Fruit fly (Drosophila melanogaster) whole organism, larva: ENCODE measurements around the gene mRpL16.
A peak's percentile ranks its signal among the peaks of the same experiment; 100 is the strongest.

Source experiments
- noc ChIP-seq: fragments of 200-800 bp; sonication (Bioruptor generic); optimal IDR thresholded peaks from 3 replicates; lab custom pipeline; 2019; ENCODE audit warnings: missing biosample characterization, mild to moderate bottlenecking, missing genetic modification characterization, moderate library complexity

The mRpL16 gene

DNA sequence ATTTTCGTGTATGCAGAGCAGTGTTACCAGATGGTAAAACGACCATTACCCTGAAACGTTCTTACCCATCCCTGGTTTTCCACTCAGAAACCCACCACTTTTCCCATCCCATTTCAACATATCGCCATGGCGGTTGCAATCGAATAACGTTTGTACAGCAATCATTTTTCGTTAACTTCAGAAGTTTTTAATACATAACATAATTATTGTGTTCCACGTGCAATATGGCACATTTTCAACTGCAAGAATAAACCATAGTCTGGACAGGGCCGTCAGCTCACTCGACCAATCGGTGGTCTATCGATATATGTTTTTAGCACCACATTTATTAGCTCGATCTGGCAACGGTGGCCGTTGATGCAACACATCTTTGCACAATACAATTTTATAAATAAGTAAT lies at the start of gene mRpL16, which contains the start of gene trr:
Gene mRpL16 (plus strand): TSS at position 331 of the 400 bp plus-strand sequence.
Gene trr (minus strand): TSS at position 25 of the 400 bp plus-strand sequence.
- TF ChIP-seq noc: no peak

DNA sequence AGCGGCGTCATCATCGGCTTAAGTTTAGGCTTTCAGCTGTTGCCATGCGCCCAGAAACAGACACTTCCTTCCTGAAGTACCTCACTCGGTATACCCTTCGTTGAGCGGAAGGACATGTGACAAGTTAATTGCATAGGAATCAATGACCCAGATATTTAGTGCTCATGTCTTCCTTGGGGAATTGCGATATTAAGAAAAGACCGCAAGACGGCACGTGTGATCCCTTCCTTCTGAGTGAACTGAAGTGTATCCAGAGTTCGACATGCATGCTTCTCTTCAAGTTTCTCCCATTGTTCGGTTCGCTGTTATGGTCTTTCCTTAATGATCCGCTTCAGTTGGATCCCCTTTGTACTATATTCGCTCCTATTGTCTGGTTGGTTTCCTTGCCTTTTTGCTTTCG lies 49.5 kb upstream of the mRpL16 start:
- peak; percentile 5 for TF ChIP-seq noc

DNA sequence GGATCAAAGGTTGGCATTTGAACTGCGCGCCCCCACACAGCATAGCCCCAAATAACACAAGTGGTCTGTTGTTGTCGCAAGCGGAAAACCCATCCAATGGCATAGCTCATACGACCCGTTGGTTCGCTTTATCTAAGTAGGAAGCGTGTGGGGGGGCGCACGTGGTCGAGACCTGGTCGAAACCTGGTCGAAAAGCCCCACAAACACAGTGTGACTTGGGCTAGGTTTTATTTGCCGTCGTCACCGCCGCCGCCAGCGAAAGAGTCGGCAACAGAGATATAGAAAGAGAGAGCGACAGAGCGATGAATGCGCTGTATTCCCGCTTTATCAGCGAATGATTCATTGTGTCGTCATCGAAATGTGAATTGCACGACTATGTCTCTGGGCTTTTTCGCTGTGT lies 47.2 kb upstream of the mRpL16 start:
- no peak for TF ChIP-seq noc

DNA sequence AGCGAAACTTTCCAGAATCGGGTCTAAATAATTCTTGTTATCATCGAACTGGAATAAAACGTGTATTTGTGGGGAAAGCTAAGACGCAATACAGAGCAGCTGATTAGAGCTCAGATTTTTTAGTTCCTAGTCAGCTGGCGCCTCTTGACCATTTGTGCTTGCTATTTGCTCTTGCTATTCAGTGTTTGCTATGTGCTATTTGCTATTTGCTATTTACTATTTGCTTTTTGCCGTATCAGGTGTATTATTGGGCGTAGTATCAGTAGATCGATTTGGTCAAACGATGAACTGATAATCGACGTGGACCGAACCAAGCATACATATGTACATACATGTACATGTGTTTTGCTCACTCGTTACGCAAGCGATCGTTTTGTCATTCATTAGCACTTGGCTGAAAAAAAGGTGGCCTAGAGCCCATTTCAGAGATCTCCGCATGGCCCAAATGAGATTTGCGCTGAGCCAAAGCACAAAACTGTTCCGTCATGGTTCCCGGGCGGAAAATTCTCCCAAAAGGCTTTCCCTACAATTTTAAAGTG lies 44.6 kb upstream of the mRpL16 start:
- TF ChIP-seq noc: peak; percentile 37

DNA sequence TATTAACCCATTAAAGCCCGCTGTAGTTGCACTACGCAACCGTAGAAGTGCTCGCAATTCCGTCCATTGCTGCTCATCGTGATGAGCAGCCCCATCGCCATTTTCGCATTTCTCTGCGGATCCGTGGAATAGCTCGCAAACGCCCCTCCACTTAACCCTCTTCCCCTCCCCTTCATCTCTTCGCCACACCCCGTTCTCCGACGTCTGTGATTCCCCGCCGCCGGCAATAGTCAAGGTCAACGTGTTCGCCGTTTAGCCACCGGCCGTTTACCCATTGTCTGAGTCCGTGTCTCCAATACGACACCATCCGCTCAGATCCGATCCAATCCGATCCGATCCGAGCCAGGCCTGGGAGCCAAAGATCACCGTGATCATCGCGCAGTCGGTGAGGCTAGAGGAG lies 43.7 kb upstream of the mRpL16 start:
- TF ChIP-seq noc: no peak

DNA sequence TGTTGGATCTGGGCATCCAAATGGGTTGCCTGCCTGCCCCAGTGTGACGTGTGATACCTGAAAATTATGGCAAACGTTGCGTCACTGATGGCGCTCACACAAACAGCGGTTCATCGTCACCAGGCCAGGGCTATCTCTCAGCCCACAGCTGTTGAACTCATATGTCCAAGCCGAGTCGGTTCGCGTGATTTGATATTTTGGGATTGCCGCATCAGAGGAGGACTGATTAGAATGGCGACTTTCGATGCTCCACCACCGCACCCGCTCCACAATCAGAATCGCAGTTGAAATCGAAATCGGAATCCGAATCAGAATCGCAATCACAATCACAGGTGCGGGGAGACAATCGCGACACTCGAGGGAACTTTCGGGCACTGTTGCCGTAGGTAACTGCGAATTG lies 42.3 kb upstream of the mRpL16 start:
- no peak for TF ChIP-seq noc

DNA sequence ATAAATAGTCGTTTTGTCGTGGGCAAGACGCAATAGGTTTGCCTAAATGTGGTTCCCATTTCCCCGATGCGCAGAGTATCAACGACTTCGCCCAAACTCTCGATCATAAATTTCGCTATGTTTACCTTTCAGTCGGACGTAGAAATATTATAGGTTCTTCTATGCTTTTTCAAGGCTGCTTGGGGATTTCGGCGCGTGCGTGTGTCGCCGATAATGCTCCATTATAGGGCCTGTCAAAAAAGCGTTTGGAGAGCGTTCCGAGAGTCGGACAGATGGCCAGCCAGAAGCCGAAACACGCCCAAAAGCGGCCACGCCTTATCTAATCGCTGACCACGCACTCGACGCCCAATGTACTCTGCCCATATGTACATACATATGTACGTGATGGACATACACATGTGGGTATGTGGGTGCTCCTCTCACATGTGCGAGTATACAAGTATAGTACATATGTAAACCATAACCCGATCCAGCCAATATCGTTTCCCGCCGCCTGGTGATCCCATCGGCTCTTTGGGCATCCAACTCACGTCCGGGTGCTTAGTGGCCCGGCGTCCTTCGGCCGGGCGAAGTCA lies 41.3 kb upstream of the mRpL16 start:
- TF ChIP-seq noc: peak; percentile 0

DNA sequence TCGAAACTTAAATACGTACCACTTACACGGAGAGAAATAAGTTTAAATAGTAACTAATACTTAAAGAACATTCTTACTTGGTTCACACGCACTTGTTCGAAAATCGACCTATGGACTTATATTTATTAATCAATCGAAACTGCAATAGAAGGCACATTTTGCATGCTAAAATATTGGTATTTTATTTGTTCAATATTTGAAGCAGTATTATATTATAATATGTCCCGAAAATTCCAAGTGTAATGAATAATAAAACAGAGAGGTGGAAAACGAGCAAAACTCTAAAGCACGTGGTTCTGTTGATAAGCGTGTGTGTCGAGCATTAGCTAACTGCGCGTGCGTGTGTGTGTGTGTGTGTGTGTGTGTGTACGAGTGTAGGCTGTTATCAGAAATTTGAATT lies 40.1 kb upstream of the mRpL16 start:
- TF ChIP-seq noc: peak; percentile 98

DNA sequence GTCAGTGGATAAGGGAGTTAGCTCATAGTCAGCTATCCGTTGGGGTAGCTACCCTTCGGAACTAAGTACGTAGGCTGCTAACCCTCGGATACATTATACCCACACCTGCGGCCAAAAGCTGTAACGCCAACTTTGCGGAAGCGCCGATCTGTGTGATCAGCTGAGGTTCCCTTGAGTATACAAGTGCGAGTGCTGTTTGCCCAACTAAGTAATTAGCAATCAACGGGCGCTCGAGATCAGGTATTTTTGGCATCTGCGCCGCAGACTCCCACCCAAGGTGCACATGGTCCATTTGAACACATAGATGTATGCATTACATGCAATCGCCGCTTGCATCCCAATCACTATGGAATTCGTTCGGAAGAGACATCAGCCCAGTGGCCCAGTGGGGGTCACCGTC lies 36.0 kb upstream of the mRpL16 start:
- no peak for TF ChIP-seq noc

DNA sequence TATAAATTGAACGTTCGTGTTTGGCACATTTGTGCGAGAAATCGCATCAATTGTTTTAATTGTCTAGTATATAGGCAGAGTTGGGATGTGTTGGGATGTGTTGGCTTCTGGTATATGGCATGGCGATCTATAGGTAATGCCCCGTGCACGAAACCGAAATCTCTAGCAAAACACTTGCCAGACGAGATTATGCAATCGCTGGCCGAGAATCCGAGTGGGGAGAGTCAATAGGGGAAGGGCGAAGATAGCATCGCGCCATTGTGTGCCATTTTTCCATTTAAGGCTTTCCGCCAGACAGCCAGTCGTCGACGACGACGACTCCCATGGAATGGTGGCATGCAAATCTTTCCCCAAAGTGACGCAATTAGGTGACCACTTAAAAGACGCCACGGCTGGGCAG lies 35.2 kb upstream of the mRpL16 start:
- no peak for TF ChIP-seq noc

DNA sequence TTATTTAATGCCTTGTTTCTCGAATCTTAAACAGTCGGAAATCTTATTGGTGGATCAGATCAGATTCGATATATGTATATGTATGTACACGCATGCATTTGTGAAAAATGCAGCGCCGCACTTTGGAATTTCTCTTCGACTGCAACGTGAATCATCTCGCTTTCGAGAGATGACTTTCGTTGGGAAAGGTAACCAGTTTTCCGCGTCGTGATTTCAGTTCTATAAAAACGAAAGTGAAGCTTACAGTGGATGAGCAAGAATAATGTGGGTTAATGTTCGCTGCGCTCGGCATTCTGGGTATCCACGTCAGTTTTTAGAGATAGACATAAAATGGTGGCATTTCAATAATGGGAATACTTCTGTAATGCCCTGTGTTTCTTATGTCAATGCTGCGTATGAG lies 33.5 kb upstream of the mRpL16 start:
- TF ChIP-seq noc: no peak

DNA sequence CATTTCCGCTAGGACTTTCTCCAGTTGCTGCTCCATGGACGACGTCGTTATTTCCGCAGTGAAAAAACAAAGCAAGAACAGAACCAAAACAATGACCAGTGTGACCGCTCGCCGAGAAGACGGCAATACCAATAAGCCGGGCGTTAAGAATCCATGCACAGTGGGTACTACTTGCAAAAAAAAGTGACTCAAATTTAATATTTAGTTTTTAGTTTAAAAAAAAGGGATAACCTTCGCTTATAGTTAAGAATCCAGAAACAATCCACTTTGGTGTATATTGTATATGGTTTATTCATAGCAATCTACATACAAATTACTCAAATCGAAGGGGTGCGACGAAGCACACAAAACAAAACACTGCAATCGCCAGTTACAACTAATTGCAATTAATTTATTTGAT lies 31.2 kb upstream of the mRpL16 start, which contains the start of gene Lamtor5:
Gene Lamtor5 (minus strand): TSS at position 105 of the 400 bp plus-strand sequence.
- TF ChIP-seq noc: peak; percentile 24

DNA sequence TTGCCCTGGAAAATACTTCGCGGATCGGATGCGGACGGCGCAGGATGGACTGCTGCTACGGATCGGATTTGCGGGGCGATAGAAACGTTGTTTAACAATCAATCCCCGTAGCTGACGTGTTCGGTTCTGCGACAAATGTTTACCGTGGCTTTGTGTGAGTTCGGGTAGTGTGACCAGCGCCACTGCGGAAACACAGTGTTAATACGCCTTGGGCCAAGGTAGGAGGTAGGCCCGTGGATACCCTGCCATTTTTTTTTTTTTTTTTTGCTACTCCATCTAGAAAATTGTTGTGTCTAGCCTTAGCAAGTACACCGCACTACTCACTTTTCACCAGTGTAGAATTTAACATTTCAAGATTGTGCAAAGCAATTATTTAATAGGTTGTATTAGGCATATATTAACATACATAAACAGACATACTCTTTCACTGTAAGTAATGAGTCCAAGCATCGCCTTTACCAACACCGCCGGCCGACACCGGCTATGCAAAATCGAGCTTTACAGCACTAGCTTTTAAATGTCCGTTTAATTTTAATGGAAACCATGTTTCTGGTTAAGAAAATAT lies 28.4 kb upstream of the mRpL16 start, which contains the start of gene deltaCOP:
Gene deltaCOP (minus strand): TSS at position 171 of the 565 bp plus-strand sequence.
- TF ChIP-seq noc: peak; percentile 67

DNA sequence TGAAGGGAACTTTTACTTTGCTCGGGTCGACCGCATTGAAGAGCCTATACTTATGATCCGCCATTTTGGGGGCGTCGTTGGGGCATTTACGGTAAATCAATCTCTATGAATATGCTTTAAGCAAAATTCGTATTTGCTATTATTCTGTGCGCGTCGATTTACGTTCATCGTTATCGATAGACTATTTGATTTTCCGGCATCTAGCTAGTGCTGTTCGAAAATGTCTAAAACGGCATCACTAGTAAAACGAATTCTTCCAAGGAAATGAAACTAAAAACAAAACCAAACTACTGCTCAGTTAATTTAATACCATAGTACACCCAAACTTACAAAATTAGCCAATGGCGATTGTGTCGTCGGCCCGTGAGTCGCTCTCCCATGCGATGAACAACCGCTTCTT lies 24.4 kb upstream of the mRpL16 start, which contains the start of the genes Gcna and MED18:
Gene Gcna (minus strand): TSS at position 163 of the 400 bp plus-strand sequence.
Gene MED18 (plus strand): TSS at position 237 of the 400 bp plus-strand sequence.
- no peak for TF ChIP-seq noc

DNA sequence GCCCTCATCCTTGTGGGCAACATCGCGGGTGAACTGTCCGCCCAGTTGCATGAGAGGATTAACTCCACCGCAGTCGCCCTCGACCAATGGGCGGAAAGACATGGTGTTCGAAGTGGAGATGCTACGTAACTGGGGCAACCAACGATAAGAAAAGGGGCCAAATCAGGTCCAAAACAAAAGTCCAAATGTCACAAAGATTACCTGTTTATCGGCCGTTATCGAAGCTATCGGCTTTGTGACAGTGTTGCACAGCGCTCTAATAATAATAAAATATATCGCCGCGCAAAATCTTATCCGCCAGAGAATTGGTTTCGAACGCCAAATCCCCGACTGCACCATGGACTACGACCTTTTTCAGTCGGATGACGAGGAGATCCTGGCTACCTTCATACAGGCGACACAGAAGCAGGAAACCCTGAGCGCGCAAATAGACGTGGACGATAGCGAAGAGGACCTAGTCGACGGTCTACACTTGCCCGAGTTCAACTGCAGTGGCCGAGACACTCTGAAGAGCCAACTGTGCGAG lies 21.4 kb upstream of the mRpL16 start, which contains the start of the genes CG14803 and Pex5:
Gene CG14803 (plus strand): TSS at position 285 of the 526 bp plus-strand sequence.
Gene Pex5 (minus strand): TSS at position 476 of the 526 bp plus-strand sequence.
- TF ChIP-seq noc: peak; percentile 17

DNA sequence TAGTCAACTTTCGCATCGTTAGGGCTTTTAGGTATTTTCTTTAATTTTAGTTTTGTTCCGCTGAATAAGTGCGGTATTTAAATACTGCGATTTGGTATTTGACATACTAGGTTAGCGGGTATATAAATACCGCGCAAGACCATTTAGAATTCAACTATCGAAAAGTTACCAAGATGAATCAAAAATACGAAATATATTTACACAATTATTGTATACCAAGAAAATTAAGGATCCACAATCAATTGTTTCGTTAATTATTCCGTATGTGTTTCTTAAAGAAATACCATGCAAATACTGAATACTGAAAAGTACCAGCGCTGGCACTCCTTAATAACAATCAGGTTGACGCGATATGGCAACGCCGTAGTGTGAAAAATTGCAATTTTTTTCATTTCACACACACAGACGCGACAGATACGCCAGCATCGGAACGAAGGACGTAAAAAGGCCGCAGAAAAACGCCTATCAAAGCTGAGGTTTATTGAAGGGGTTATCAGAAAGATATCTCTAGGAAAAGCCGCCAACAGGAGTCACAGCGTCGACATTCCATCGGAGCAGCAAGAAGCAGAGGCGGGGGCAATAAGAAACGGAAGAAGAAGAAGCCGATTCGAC lies 16.4 kb upstream of the mRpL16 start, which contains the start of the genes Pgam5 and Vps26:
Gene Pgam5 (minus strand): TSS at position 51 of the 612 bp plus-strand sequence.
Gene Vps26 (plus strand): TSS at position 339 of the 612 bp plus-strand sequence.
- no peak for TF ChIP-seq noc
